Fruit fly (Drosophila melanogaster): ENCODE data around the gene AlaRS-m.

Gene AlaRS-m

dm6 chr3L:5141380-5142101 lies 4.4 kb upstream of the AlaRS-m start, which contains the start of the genes Dhrs4 and Gdap1:
Gene Dhrs4 (minus strand): TSS chr3L:5141646.
Gene Gdap1 (plus strand): TSS chr3L:5141953.
- no peak for TF ChIP-seq Dll (optimal IDR thresholded peaks at IDR 0.05)
- TF ChIP-seq EcR (GFP tag; optimal IDR thresholded peaks at IDR 0.05): no peak
- TF ChIP-seq psq (optimal IDR thresholded peaks at IDR 0.05): no peak
- no peak for TF ChIP-seq CG8478 (optimal IDR thresholded peaks at IDR 0.05)
- no peak for TF ChIP-seq usp (GFP tag; optimal IDR thresholded peaks at IDR 0.05)
- TF ChIP-seq pan (optimal IDR thresholded peaks at IDR 0.05): no peak

- TF ChIP-seq EcR (GFP tag; optimal IDR thresholded peaks at IDR 0.05): no peak
- no peak for TF ChIP-seq pan (optimal IDR thresholded peaks at IDR 0.05)
- no peak for TF ChIP-seq CG8478 (optimal IDR thresholded peaks at IDR 0.05)
- no peak for TF ChIP-seq usp (GFP tag; optimal IDR thresholded peaks at IDR 0.05)
- no peak for TF ChIP-seq Dll (optimal IDR thresholded peaks at IDR 0.05)
- TF ChIP-seq psq (optimal IDR thresholded peaks at IDR 0.05): no peak
These were observed 6.5 kb downstream of the AlaRS-m start, which contains the start of the genes Gen and Srp54k for dm6 chr3L:5152354-5152806. Gene Gen (minus strand): TSS chr3L:5152376. Gene Srp54k (plus strand): TSS chr3L:5152678.

dm6 chr3L:5154917-5155613 lies 9.2 kb downstream of the AlaRS-m start:
- TF ChIP-seq EcR (GFP tag; optimal IDR thresholded peaks at IDR 0.05): no peak

- TF ChIP-seq psq (optimal IDR thresholded peaks at IDR 0.05): no peak
- no peak for TF ChIP-seq Dll (optimal IDR thresholded peaks at IDR 0.05)
- no peak for TF ChIP-seq usp (GFP tag; optimal IDR thresholded peaks at IDR 0.05)
- no peak for TF ChIP-seq CG8478 (optimal IDR thresholded peaks at IDR 0.05)
- no peak for TF ChIP-seq pan (optimal IDR thresholded peaks at IDR 0.05)
- TF ChIP-seq EcR (GFP tag; optimal IDR thresholded peaks at IDR 0.05): no peak
These were observed 26.6 kb downstream of the AlaRS-m start for dm6 chr3L:5172470-5172869.

- no peak for TF ChIP-seq psq (optimal IDR thresholded peaks at IDR 0.05)
- no peak for TF ChIP-seq EcR (GFP tag; optimal IDR thresholded peaks at IDR 0.05)
- TF ChIP-seq usp (GFP tag; optimal IDR thresholded peaks at IDR 0.05): no peak
- no peak for TF ChIP-seq Dll (optimal IDR thresholded peaks at IDR 0.05)
- TF ChIP-seq pan (optimal IDR thresholded peaks at IDR 0.05): no peak
- TF ChIP-seq CG8478 (optimal IDR thresholded peaks at IDR 0.05): no peak
These were observed 30.2 kb downstream of the AlaRS-m start for dm6 chr3L:5176071-5176470.

- TF ChIP-seq usp (GFP tag; optimal IDR thresholded peaks at IDR 0.05) (no peak), psq (optimal IDR thresholded peaks at IDR 0.05) (no peak), CG8478 (optimal IDR thresholded peaks at IDR 0.05) (no peak), EcR (GFP tag; optimal IDR thresholded peaks at IDR 0.05) (no peak), pan (optimal IDR thresholded peaks at IDR 0.05) (no peak), Dll (optimal IDR thresholded peaks at IDR 0.05) (no peak)
These were observed 30.9 kb downstream of the AlaRS-m start for dm6 chr3L:5176789-5177188.

dm6 chr3L:5178903-5179302 lies 33.0 kb downstream of the AlaRS-m start:
- TF ChIP-seq EcR (GFP tag; optimal IDR thresholded peaks at IDR 0.05): no peak
- no peak for TF ChIP-seq Dll (optimal IDR thresholded peaks at IDR 0.05)
- no peak for TF ChIP-seq usp (GFP tag; optimal IDR thresholded peaks at IDR 0.05)
- no peak for TF ChIP-seq pan (optimal IDR thresholded peaks at IDR 0.05)
- no peak for TF ChIP-seq psq (optimal IDR thresholded peaks at IDR 0.05)
- no peak for TF ChIP-seq CG8478 (optimal IDR thresholded peaks at IDR 0.05)

- no peak for TF ChIP-seq pan (optimal IDR thresholded peaks at IDR 0.05)
- no peak for TF ChIP-seq EcR (GFP tag; optimal IDR thresholded peaks at IDR 0.05)
- no peak for TF ChIP-seq usp (GFP tag; optimal IDR thresholded peaks at IDR 0.05)
- TF ChIP-seq CG8478 (optimal IDR thresholded peaks at IDR 0.05): no peak
- TF ChIP-seq psq (optimal IDR thresholded peaks at IDR 0.05): no peak
- no peak for TF ChIP-seq Dll (optimal IDR thresholded peaks at IDR 0.05)
These were observed 34.3 kb downstream of the AlaRS-m start for dm6 chr3L:5180179-5180578.

- TF ChIP-seq EcR (GFP tag; optimal IDR thresholded peaks at IDR 0.05) (no peak), pan (optimal IDR thresholded peaks at IDR 0.05) (no peak), usp (GFP tag; optimal IDR thresholded peaks at IDR 0.05) (no peak), CG8478 (optimal IDR thresholded peaks at IDR 0.05) (no peak), psq (optimal IDR thresholded peaks at IDR 0.05) (no peak), Dll (optimal IDR thresholded peaks at IDR 0.05) (no peak)
These were observed 35.2 kb downstream of the AlaRS-m start for dm6 chr3L:5180968-5181612.

dm6 chr3L:5182255-5182993 lies 36.5 kb downstream of the AlaRS-m start:
- TF ChIP-seq Dll (optimal IDR thresholded peaks at IDR 0.05): no peak
- no peak for TF ChIP-seq EcR (GFP tag; optimal IDR thresholded peaks at IDR 0.05)
- no peak for TF ChIP-seq psq (optimal IDR thresholded peaks at IDR 0.05)
- no peak for TF ChIP-seq usp (GFP tag; optimal IDR thresholded peaks at IDR 0.05)
- no peak for TF ChIP-seq pan (optimal IDR thresholded peaks at IDR 0.05)
- no peak for TF ChIP-seq CG8478 (optimal IDR thresholded peaks at IDR 0.05)

dm6 chr3L:5182994-5183566 lies 37.2 kb downstream of the AlaRS-m start:
- no peak for TF ChIP-seq usp (GFP tag; optimal IDR thresholded peaks at IDR 0.05)
- TF ChIP-seq CG8478 (optimal IDR thresholded peaks at IDR 0.05): no peak
- no peak for TF ChIP-seq Dll (optimal IDR thresholded peaks at IDR 0.05)
- no peak for TF ChIP-seq EcR (GFP tag; optimal IDR thresholded peaks at IDR 0.05)
- no peak for TF ChIP-seq pan (optimal IDR thresholded peaks at IDR 0.05)
- no peak for TF ChIP-seq psq (optimal IDR thresholded peaks at IDR 0.05)
